Worm (Caenorhabditis elegans): ENCODE results near the gene C44C1.1.

- TF ChIP-seq ztf-11 (tag; optimal IDR thresholded peaks at IDR 0.05) (no peak), snpc-4 (tag; optimal IDR thresholded peaks at IDR 0.05) (no peak), elt-3 (tag; optimal IDR thresholded peaks at IDR 0.05) (no peak), ama-1 (optimal IDR thresholded peaks at IDR 0.05) (no peak), nhr-12 (tag; optimal IDR thresholded peaks at IDR 0.05) (no peak)
Measured at ce11 chrX:957581-957980, 23.0 kb upstream of the C44C1.1 start, which contains the start of gene chil-10.
